Worm (Caenorhabditis elegans) whole organism, L2 larva: ENCODE data around the gene C29A12.22.

Experiments
- C34F6.9 ChIP-seq: fragments of 150-350 bp; optimal IDR thresholded peaks from 2 replicates; lab custom pipeline; 2014; ENCODE audit warnings: missing biosample characterization, missing genetic modification characterization
- F13H6.1 ChIP-seq: sonication (generic microtip); optimal IDR thresholded peaks from 2 replicates; lab custom pipeline; 2016; ENCODE audit warnings: missing genetic modification characterization, missing compliant biosample characterization
- R02D3.7 ChIP-seq: fragments of 150-350 bp; optimal IDR thresholded peaks from 2 replicates; lab custom pipeline; 2014; ENCODE audit warnings: missing biosample characterization, missing genetic modification characterization
- Y55F3AM.14 ChIP-seq: fragments of 200-800 bp; sonication (Bioruptor generic); optimal IDR thresholded peaks from 2 replicates; lab custom pipeline; 2018; ENCODE audit warnings: mild to moderate bottlenecking, missing genetic modification characterization, missing compliant biosample characterization
- alr-1 ChIP-seq: fragments of 150-350 bp; optimal IDR thresholded peaks from 2 replicates; lab custom pipeline; 2014; ENCODE audit warnings: missing biosample characterization, missing genetic modification characterization
- aly-2 ChIP-seq: fragments of 150-350 bp; optimal IDR thresholded peaks from 2 replicates; lab custom pipeline; 2014; ENCODE audit warnings: missing biosample characterization, missing genetic modification characterization
- blmp-1 ChIP-seq: sonication (generic microtip); optimal IDR thresholded peaks from 2 replicates; lab custom pipeline; 2017; ENCODE audit warnings: missing genetic modification characterization, mild to moderate bottlenecking, missing compliant biosample characterization, antibody characterized with exemption, moderate library complexity; ENCODE audit not compliant: insufficient read depth
- ceh-16 ChIP-seq: fragments of 150-350 bp; optimal IDR thresholded peaks from 2 replicates; lab custom pipeline; 2014; ENCODE audit warnings: missing biosample characterization, missing genetic modification characterization
- ceh-82 ChIP-seq: fragments of 150-350 bp; optimal IDR thresholded peaks from 2 replicates; lab custom pipeline; 2014; ENCODE audit warnings: missing biosample characterization, missing genetic modification characterization
- crh-2 ChIP-seq: sonication (generic microtip); optimal IDR thresholded peaks from 2 replicates; lab custom pipeline; 2017; ENCODE audit warnings: missing biosample characterization, missing genetic modification characterization
- dmd-4 ChIP-seq: sonication (generic microtip); optimal IDR thresholded peaks from 2 replicates; lab custom pipeline; 2017; ENCODE audit warnings: missing biosample characterization, missing genetic modification characterization
- egl-27 ChIP-seq: sonication (generic microtip); optimal IDR thresholded peaks from 3 replicates; lab custom pipeline; 2017; ENCODE audit warnings: missing biosample characterization, missing genetic modification reagents, missing genetic modification characterization
- fos-1 ChIP-seq: fragments of 150-350 bp; optimal IDR thresholded peaks from 2 replicates; lab custom pipeline; 2014; ENCODE audit warnings: missing biosample characterization, missing genetic modification characterization
- gmeb-1 ChIP-seq: fragments of 150-350 bp; optimal IDR thresholded peaks from 2 replicates; lab custom pipeline; 2014; ENCODE audit warnings: missing biosample characterization, missing genetic modification characterization
- lin-11 ChIP-seq: fragments of 150-350 bp; sonication (generic microtip); optimal IDR thresholded peaks from 2 replicates; lab custom pipeline; 2014; ENCODE audit warnings: missing biosample characterization, missing genetic modification characterization, inconsistent platforms, mixed read lengths
- lin-13 ChIP-seq: fragments of 150-350 bp; optimal IDR thresholded peaks from 2 replicates; lab custom pipeline; 2014; ENCODE audit warnings: missing biosample characterization, missing genetic modification reagents, missing genetic modification characterization
- lsy-2 ChIP-seq, 2 experiments: fragments of 150-350 bp in 1 of 2; sonication (generic microtip) in 1 of 2; optimal IDR thresholded peaks; 2 replicates each; lab custom pipeline; 2014 to 2017; ENCODE audit warnings: missing biosample characterization in 2 of 2, missing genetic modification characterization in 2 of 2
- mab-5 ChIP-seq: fragments of 150-350 bp; optimal IDR thresholded peaks from 2 replicates; lab custom pipeline; 2014; ENCODE audit warnings: missing biosample characterization, missing genetic modification characterization
- mdl-1 ChIP-seq, 2 experiments: fragments of 150-350 bp in 1 of 2; sonication (generic microtip) in 1 of 2; optimal IDR thresholded peaks; 2 replicates each; lab custom pipeline; 2017; ENCODE audit warnings: missing biosample characterization in 2 of 2, missing genetic modification characterization in 2 of 2
- nhr-12 ChIP-seq: fragments of 150-350 bp; optimal IDR thresholded peaks from 2 replicates; lab custom pipeline; 2014; ENCODE audit warnings: missing biosample characterization, missing genetic modification characterization
- nhr-25 ChIP-seq: fragments of 150-350 bp; sonication (generic microtip); optimal IDR thresholded peaks from 3 replicates; lab custom pipeline; 2014; ENCODE audit warnings: missing biosample characterization, missing genetic modification characterization
- nhr-6 ChIP-seq: fragments of 150-350 bp; optimal IDR thresholded peaks from 2 replicates; lab custom pipeline; 2014; ENCODE audit warnings: missing biosample characterization, missing genetic modification characterization
- nhr-77 ChIP-seq: fragments of 150-350 bp; optimal IDR thresholded peaks from 2 replicates; lab custom pipeline; 2014; ENCODE audit warnings: missing biosample characterization, missing genetic modification characterization
- peb-1 ChIP-seq: fragments of 150-350 bp; optimal IDR thresholded peaks from 2 replicates; lab custom pipeline; 2014; ENCODE audit warnings: missing biosample characterization, missing genetic modification characterization
- sem-4 ChIP-seq: fragments of 150-350 bp; optimal IDR thresholded peaks from 2 replicates; lab custom pipeline; 2014; ENCODE audit warnings: missing biosample characterization, missing genetic modification reagents, missing genetic modification characterization
- skn-1 ChIP-seq: sonication (generic microtip); optimal IDR thresholded peaks from 2 replicates; lab custom pipeline; 2017; ENCODE audit warnings: missing biosample characterization, missing genetic modification characterization
- sma-3 ChIP-seq: sonication (generic microtip); optimal IDR thresholded peaks from 2 replicates; lab custom pipeline; 2016; ENCODE audit warnings: missing genetic modification reagents, missing genetic modification characterization, missing compliant biosample characterization
- sma-9 ChIP-seq, 2 experiments: fragments of 150-350 bp in 1 of 2; sonication (generic microtip) in 1 of 2; optimal IDR thresholded peaks; 2 replicates each; lab custom pipeline; 2014 to 2016; ENCODE audit warnings: missing genetic modification characterization in 2 of 2, mild to moderate bottlenecking in 1 of 2, missing biosample characterization in 1 of 2, missing compliant biosample characterization in 1 of 2, missing genetic modification reagents in 1 of 2, moderate library complexity in 1 of 2
- unc-39 ChIP-seq: fragments of 150-350 bp; optimal IDR thresholded peaks from 2 replicates; lab custom pipeline; 2014; ENCODE audit warnings: missing biosample characterization, missing genetic modification characterization
- unc-55 ChIP-seq: fragments of 150-350 bp; sonication (generic microtip); optimal IDR thresholded peaks from 3 replicates; lab custom pipeline; 2014; ENCODE audit warnings: missing biosample characterization, missing genetic modification reagents, missing genetic modification characterization
- zag-1 ChIP-seq: fragments of 150-350 bp; optimal IDR thresholded peaks from 2 replicates; lab custom pipeline; 2014; ENCODE audit warnings: missing biosample characterization, missing genetic modification characterization
- ztf-1 ChIP-seq: fragments of 200-800 bp; sonication (Bioruptor generic); conservative IDR thresholded peaks from 2 replicates; pipeline ENCODE4 v1.3.6; 2022; ENCODE audit warnings: missing genetic modification characterization, missing compliant biosample characterization
- ztf-11 ChIP-seq: sonication (generic microtip); optimal IDR thresholded peaks from 2 replicates; lab custom pipeline; 2017; ENCODE audit warnings: missing biosample characterization, missing genetic modification characterization

Gene C29A12.22

ce11 chrV:10792775-10793174 is 19.1 kb upstream of the C29A12.22 start, which contains the start of gene D1054.10:
Gene D1054.10 (minus strand): TSS chrV:10792875.
- TF ChIP-seq nhr-25 (tag; lab: Kevin White, UChicago) (no peak), nhr-6 (tag; lab: Kevin White, UChicago) (no peak), Y55F3AM.14 (GFP tag; lab: Kevin White, UChicago) (no peak)

ce11 chrV:10793498-10793897 is 18.4 kb upstream of the C29A12.22 start, which contains the start of gene ule-3:
Gene ule-3 (plus strand): TSS chrV:10793798.
- TF ChIP-seq zag-1 (tag; lab: Kevin White, UChicago) = no peak
- TF ChIP-seq aly-2 (tag; lab: Kevin White, UChicago) = no peak
- no peak for TF ChIP-seq nhr-77 (tag; lab: Kevin White, UChicago)
- no peak for TF ChIP-seq skn-1 (tag; lab: Kevin White, UChicago)
- no peak for TF ChIP-seq unc-39 (tag; lab: Kevin White, UChicago)
- no peak for TF ChIP-seq sma-3
- TF ChIP-seq gmeb-1 (tag; lab: Kevin White, UChicago) = no peak
- no peak for TF ChIP-seq nhr-6 (tag; lab: Kevin White, UChicago)
- no peak for TF ChIP-seq blmp-1
- TF ChIP-seq crh-2 (tag; lab: Kevin White, UChicago) = no peak
- no peak for TF ChIP-seq F13H6.1 (tag; lab: Kevin White, UChicago)
- TF ChIP-seq ztf-1 = no peak
- no peak for TF ChIP-seq dmd-4 (tag; lab: Kevin White, UChicago)

ce11 chrV:10794463-10794862 is 17.4 kb upstream of the C29A12.22 start:
- TF ChIP-seq nhr-12 (tag; lab: Kevin White, UChicago) (no peak), fos-1 (tag; lab: Kevin White, UChicago) (no peak), unc-55 (GFP tag; lab: Kevin White, UChicago) (no peak), peb-1 (tag; lab: Kevin White, UChicago) (no peak), alr-1 (tag; lab: Kevin White, UChicago) (no peak)
- TF ChIP-seq, all 48 proteins: peak for 0

ce11 chrV:10795494-10795893 is 16.4 kb upstream of the C29A12.22 start, which contains the start of gene D1054.19:
Gene D1054.19 (plus strand): TSS chrV:10795794.
- TF ChIP-seq lin-11 (no peak), C34F6.9 (tag; lab: Kevin White, UChicago) (no peak), skn-1 (tag; lab: Kevin White, UChicago) (no peak), nhr-12 (tag; lab: Kevin White, UChicago) (no peak), R02D3.7 (tag; lab: Kevin White, UChicago) (no peak), blmp-1 (no peak), ceh-16 (no peak), ztf-11 (no peak), ceh-82 (tag; lab: Kevin White, UChicago) (no peak), fos-1 (tag; lab: Kevin White, UChicago) (no peak), sma-9 (GFP tag; optimal IDR thresholded peaks at IDR 0.05; lab: Kevin White, UChicago) (no peak), sma-9 (tag; optimal IDR thresholded peaks at IDR 0.05; lab: Kevin White, UChicago) (no peak), Y55F3AM.14 (GFP tag; lab: Kevin White, UChicago) (no peak), lsy-2 (tag; optimal IDR thresholded peaks at IDR 0.05; lab: Kevin White, UChicago) (no peak), ztf-1 (no peak), sem-4 (tag; lab: Kevin White, UChicago) (no peak), aly-2 (tag; lab: Kevin White, UChicago) (no peak), zag-1 (tag; lab: Kevin White, UChicago) (no peak), F13H6.1 (tag; lab: Kevin White, UChicago) (no peak), nhr-6 (tag; lab: Kevin White, UChicago) (no peak)

ce11 chrV:10798090-10798489 is 13.8 kb upstream of the C29A12.22 start, which contains the start of gene srh-184:
Gene srh-184 (minus strand): TSS chrV:10798190.
- TF ChIP-seq dmd-4 (tag; lab: Kevin White, UChicago) (no peak), aly-2 (tag; lab: Kevin White, UChicago) (no peak), mab-5 (tag; lab: Kevin White, UChicago) (no peak), mdl-1 (tag; optimal IDR thresholded peaks at IDR 0.05; lab: Kevin White, UChicago) (no peak), gmeb-1 (tag; lab: Kevin White, UChicago) (no peak), egl-27 (no peak), zag-1 (tag; lab: Kevin White, UChicago) (no peak), nhr-25 (tag; lab: Kevin White, UChicago) (no peak), lin-13 (GFP tag; lab: Kevin White, UChicago) (no peak), nhr-12 (tag; lab: Kevin White, UChicago) (no peak), R02D3.7 (tag; lab: Kevin White, UChicago) (no peak), Y55F3AM.14 (GFP tag; lab: Kevin White, UChicago) (no peak), peb-1 (tag; lab: Kevin White, UChicago) (no peak), C34F6.9 (tag; lab: Kevin White, UChicago) (no peak)
